Worm (Caenorhabditis elegans) whole organism, early embryonic: ENCODE measurements around the gene unc-26.

Experiments
- B0310.2 ChIP-seq: sonication (generic microtip); optimal IDR thresholded peaks from 2 replicates; lab custom pipeline; 2016; ENCODE audit warnings: mild to moderate bottlenecking, missing genetic modification characterization, missing compliant biosample characterization
- F13C5.2 ChIP-seq: sonication (generic microtip); optimal IDR thresholded peaks from 2 replicates; lab custom pipeline; 2017; ENCODE audit warnings: mild to moderate bottlenecking, missing genetic modification characterization, inconsistent platforms, missing compliant biosample characterization
- aly-1 ChIP-seq: sonication (generic microtip); optimal IDR thresholded peaks from 2 replicates; lab custom pipeline; 2016; ENCODE audit warnings: missing genetic modification characterization, missing compliant biosample characterization
- ama-1 ChIP-seq: fragments of 150-350 bp; optimal IDR thresholded peaks from 2 replicates; lab custom pipeline; 2014
- ceh-13 ChIP-seq: fragments of 200-800 bp; sonication (Bioruptor generic); optimal IDR thresholded peaks from 2 replicates; lab custom pipeline; 2018; ENCODE audit warnings: mild to moderate bottlenecking, missing genetic modification characterization, missing compliant biosample characterization
- ceh-36 ChIP-seq: sonication (generic microtip); optimal IDR thresholded peaks from 2 replicates; lab custom pipeline; 2016; ENCODE audit warnings: missing genetic modification characterization, inconsistent platforms, missing compliant biosample characterization
- ets-7 ChIP-seq: sonication (generic microtip); optimal IDR thresholded peaks from 2 replicates; lab custom pipeline; 2016; ENCODE audit warnings: missing genotype, missing genetic modification characterization, missing compliant biosample characterization
- flt-1 ChIP-seq: fragments of 200-800 bp; sonication (Bioruptor generic); IDR thresholded peaks from 2 replicates; pipeline ENCODE4 v1.3.6; 2022; ENCODE audit warnings: missing genetic modification characterization, missing compliant biosample characterization
- hmbx-1 ChIP-seq: sonication (generic microtip); optimal IDR thresholded peaks from 2 replicates; lab custom pipeline; 2016; ENCODE audit warnings: mild to moderate bottlenecking, missing genetic modification characterization, missing compliant biosample characterization
- hmg-4 ChIP-seq: fragments of 200-800 bp; sonication (Bioruptor generic); optimal IDR thresholded peaks from 2 replicates; lab custom pipeline; 2018; ENCODE audit warnings: mild to moderate bottlenecking, missing genetic modification characterization, missing compliant biosample characterization
- hnd-1 ChIP-seq: sonication (generic microtip); optimal IDR thresholded peaks from 2 replicates; lab custom pipeline; 2016; ENCODE audit warnings: missing genetic modification characterization, missing compliant biosample characterization
- pes-1 ChIP-seq: fragments of 200-800 bp; sonication (Bioruptor generic); IDR thresholded peaks from 2 replicates; pipeline ENCODE4 v1.3.6; 2022; ENCODE audit warnings: missing genetic modification reagents, missing genetic modification characterization, missing compliant biosample characterization
- scrt-1 ChIP-seq: fragments of 200-800 bp; sonication (Bioruptor generic); IDR thresholded peaks from 2 replicates; pipeline ENCODE4 v1.3.6; 2022; ENCODE audit warnings: missing genetic modification characterization, missing compliant biosample characterization
- sea-1 ChIP-seq: fragments of 200-800 bp; sonication (Bioruptor generic); conservative IDR thresholded peaks from 2 replicates; pipeline ENCODE4 v1.3.6; 2022; ENCODE audit warnings: missing genetic modification characterization, missing compliant biosample characterization
- tbx-11 ChIP-seq: fragments of 200-800 bp; sonication (Bioruptor generic); IDR thresholded peaks from 2 replicates; pipeline ENCODE4 v1.3.6; 2022; ENCODE audit warnings: missing genetic modification characterization, missing compliant biosample characterization
- tbx-37 ChIP-seq: fragments of 200-800 bp; sonication (Bioruptor generic); conservative IDR thresholded peaks from 2 replicates; pipeline ENCODE4 v1.3.6; 2022; ENCODE audit warnings: missing genetic modification reagents, missing genetic modification characterization, missing compliant biosample characterization
- tra-4 ChIP-seq: sonication (generic microtip); optimal IDR thresholded peaks from 2 replicates; lab custom pipeline; 2017; ENCODE audit warnings: missing genetic modification characterization, missing compliant biosample characterization

The unc-26 gene

DNA sequence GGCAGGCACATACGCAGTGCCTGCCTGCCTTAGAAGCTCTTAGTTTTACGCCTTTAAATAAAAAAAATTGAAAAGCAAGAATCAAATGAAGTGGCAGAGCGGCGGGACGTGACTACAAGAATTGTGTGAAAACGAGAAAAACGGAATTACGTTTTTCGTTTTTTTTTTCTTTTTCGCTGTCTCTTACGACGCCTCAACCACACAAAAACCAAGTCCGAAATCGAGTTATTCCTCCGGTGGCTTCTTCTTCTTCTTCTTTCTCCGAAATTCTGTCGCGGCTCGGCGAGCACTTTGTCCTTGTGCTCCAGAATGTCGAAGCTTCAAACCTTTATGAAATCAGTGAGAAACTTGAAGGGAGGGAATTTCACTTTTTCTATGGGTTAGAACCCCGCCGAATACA lies 51.7 kb downstream of the unc-26 start:
- TF ChIP-seq scrt-1 (GFP tag; lab: Robert Waterston, UW): no peak
- no peak for TF ChIP-seq B0310.2 (tag; lab: Kevin White, UChicago)
- no peak for TF ChIP-seq aly-1 (tag; lab: Kevin White, UChicago)
- no peak for TF ChIP-seq tra-4 (tag; lab: Kevin White, UChicago)
- TF ChIP-seq tbx-37 (GFP tag; lab: Robert Waterston, UW): no peak
- TF ChIP-seq flt-1: no peak
- no peak for TF ChIP-seq sea-1 (GFP tag; lab: Robert Waterston, UW)
- TF ChIP-seq ama-1 (lab: Kevin White, UChicago): no peak
- TF ChIP-seq ets-7 (tag; lab: Kevin White, UChicago): no peak
- no peak for TF ChIP-seq hnd-1 (tag; lab: Kevin White, UChicago)
- TF ChIP-seq tbx-11 (GFP tag; lab: Robert Waterston, UW): no peak
- TF ChIP-seq ceh-13 (GFP tag; lab: Kevin White, UChicago): no peak
- TF ChIP-seq F13C5.2: no peak

DNA sequence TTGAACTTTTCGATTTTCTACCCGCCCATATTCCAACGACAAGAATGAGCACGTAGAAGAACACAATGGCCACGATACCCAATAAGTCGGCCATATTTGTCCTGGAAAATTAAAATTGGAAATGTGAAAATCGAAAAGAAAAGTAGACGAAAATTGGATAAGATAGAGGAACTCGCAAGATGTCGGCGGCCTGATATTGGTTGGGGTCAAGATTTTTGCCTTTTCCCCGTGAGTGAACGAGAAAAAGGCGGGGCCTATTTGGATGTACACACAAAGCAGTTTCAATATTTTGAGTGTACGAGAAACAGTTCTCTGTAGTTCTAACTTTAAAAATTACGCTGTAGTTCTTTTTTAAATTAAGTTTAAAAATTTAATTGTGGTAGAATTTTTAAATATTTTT lies 57.9 kb downstream of the unc-26 start, which contains the start of gene cho-1:
cho-1 (minus strand) TSS at position 101 of the 400 bp plus-strand sequence.
- no peak for TF ChIP-seq hmbx-1 (tag; lab: Kevin White, UChicago)
- no peak for TF ChIP-seq ets-7 (tag; lab: Kevin White, UChicago)
- TF ChIP-seq scrt-1 (GFP tag; lab: Robert Waterston, UW): no peak
- TF ChIP-seq pes-1 (GFP tag; lab: Robert Waterston, UW): no peak
- TF ChIP-seq B0310.2 (tag; lab: Kevin White, UChicago): no peak
- TF ChIP-seq tra-4 (tag; lab: Kevin White, UChicago): no peak
- TF ChIP-seq ama-1 (lab: Kevin White, UChicago): no peak
- TF ChIP-seq tbx-37 (GFP tag; lab: Robert Waterston, UW): no peak
- no peak for TF ChIP-seq aly-1 (tag; lab: Kevin White, UChicago)
- no peak for TF ChIP-seq tbx-11 (GFP tag; lab: Robert Waterston, UW)
- TF ChIP-seq ceh-36: no peak
- TF ChIP-seq hmg-4: no peak
- TF ChIP-seq ceh-13 (GFP tag; lab: Kevin White, UChicago): no peak
- no peak for TF ChIP-seq hnd-1 (tag; lab: Kevin White, UChicago)
- no peak for TF ChIP-seq sea-1 (GFP tag; lab: Robert Waterston, UW)
- no peak for TF ChIP-seq flt-1
